Fruit fly (Drosophila melanogaster) whole organism, embryonic: ENCODE data around the gene HUWE1.

ENCODE experiments used
- Antp ChIP-seq: fragments of 200-800 bp; sonication (Bioruptor generic); optimal IDR thresholded peaks from 3 replicates; lab custom pipeline; 2016; ENCODE audit warnings: missing biosample characterization, missing genetic modification characterization
- BtbVII ChIP-seq: fragments of 200-800 bp; sonication (Bioruptor generic); optimal IDR thresholded peaks from 3 replicates; lab custom pipeline; 2017; ENCODE audit warnings: missing biosample characterization, mild to moderate bottlenecking, missing genetic modification characterization
- CG10321 ChIP-seq: fragments of 200-800 bp; sonication (Bioruptor generic); IDR thresholded peaks from 2 replicates; pipeline ENCODE4 v1.3.6; 2022; ENCODE audit warnings: missing biosample characterization, missing genetic modification characterization
- CG11504 ChIP-seq: fragments of 200-800 bp; sonication (Bioruptor generic); optimal IDR thresholded peaks from 3 replicates; lab custom pipeline; 2019; ENCODE audit warnings: missing biosample characterization, mild to moderate bottlenecking, missing genetic modification characterization, moderate library complexity
- CG13424 ChIP-seq: fragments of 200-800 bp; sonication (Bioruptor generic); optimal IDR thresholded peaks from 2 replicates; lab custom pipeline; 2019; ENCODE audit warnings: missing biosample characterization, mild to moderate bottlenecking, missing genetic modification characterization, moderate library complexity
- CG13775 ChIP-seq: fragments of 200-800 bp; sonication (Bioruptor generic); optimal IDR thresholded peaks from 3 replicates; lab custom pipeline; 2017; ENCODE audit warnings: missing biosample characterization, mild to moderate bottlenecking, missing genetic modification characterization
- CG1529 ChIP-seq: fragments of 200-800 bp; sonication (Bioruptor generic); optimal IDR thresholded peaks from 3 replicates; lab custom pipeline; 2018; ENCODE audit warnings: missing biosample characterization, missing genetic modification characterization
- CG15601 ChIP-seq: fragments of 200-800 bp; sonication (Bioruptor generic); optimal IDR thresholded peaks from 3 replicates; lab custom pipeline; 2019; ENCODE audit warnings: missing biosample characterization, mild to moderate bottlenecking, missing genetic modification characterization, moderate library complexity
- CG17385 ChIP-seq: fragments of 200-800 bp; sonication (Bioruptor generic); optimal IDR thresholded peaks from 3 replicates; lab custom pipeline; 2018; ENCODE audit warnings: missing biosample characterization, mild to moderate bottlenecking, missing genetic modification characterization
- CG1792 ChIP-seq: fragments of 200-800 bp; sonication (Bioruptor generic); optimal IDR thresholded peaks from 2 replicates; lab custom pipeline; 2016; ENCODE audit warnings: missing biosample characterization, missing genetic modification characterization
- CG18262 ChIP-seq: fragments of 200-800 bp; optimal IDR thresholded peaks from 3 replicates; lab custom pipeline; 2019; ENCODE audit warnings: missing biosample characterization, mild to moderate bottlenecking, missing genetic modification characterization, moderate library complexity
- CG30431 ChIP-seq: fragments of 200-800 bp; sonication (Bioruptor generic); optimal IDR thresholded peaks from 2 replicates; lab custom pipeline; 2017; ENCODE audit warnings: missing biosample characterization, missing genetic modification characterization
- CG3163 ChIP-seq: fragments of 200-800 bp; sonication (Bioruptor generic); optimal IDR thresholded peaks from 3 replicates; lab custom pipeline; 2016; ENCODE audit warnings: missing biosample characterization, missing genetic modification characterization
- CG33213 ChIP-seq: fragments of 200-800 bp; sonication (Bioruptor generic); optimal IDR thresholded peaks from 3 replicates; lab custom pipeline; 2016; ENCODE audit warnings: missing biosample characterization, missing genetic modification characterization
- CG42726 ChIP-seq: fragments of 200-800 bp; sonication (Bioruptor generic); IDR thresholded peaks from 2 replicates; pipeline ENCODE4 v1.3.6; 2022; ENCODE audit warnings: missing biosample characterization, missing genetic modification characterization; ENCODE audit not compliant: partially characterized antibody
- CG4820 ChIP-seq: fragments of 200-800 bp; sonication (Bioruptor generic); optimal IDR thresholded peaks from 3 replicates; lab custom pipeline; 2016; ENCODE audit warnings: missing biosample characterization, missing genetic modification characterization
- CG7839 ChIP-seq: fragments of 200-800 bp; sonication (Bioruptor generic); optimal IDR thresholded peaks from 3 replicates; lab custom pipeline; 2018; ENCODE audit warnings: missing biosample characterization, mild to moderate bottlenecking, missing genetic modification characterization, moderate library complexity
- CG8478 ChIP-seq: fragments of >200 bp; optimal IDR thresholded peaks from 2 replicates; lab custom pipeline; 2018
- CHES-1-like ChIP-seq: fragments of 200-800 bp; sonication (Bioruptor generic); optimal IDR thresholded peaks from 2 replicates; lab custom pipeline; 2016; ENCODE audit warnings: missing biosample characterization, missing genetic modification characterization
- CoRest ChIP-seq: fragments of 200-800 bp; sonication (Bioruptor generic); optimal IDR thresholded peaks from 3 replicates; lab custom pipeline; 2018; ENCODE audit warnings: missing biosample characterization, mild to moderate bottlenecking, missing genetic modification characterization, moderate library complexity
- D ChIP-seq, 2 experiments: fragments of 200-800 bp in 1 of 2; fragments of >200 bp in 1 of 2; sonication (Bioruptor generic) in 1 of 2; optimal IDR thresholded peaks; 2 replicates in 1 of 2; 3 replicates in 1 of 2; lab custom pipeline; 2017; ENCODE audit warnings: mild to moderate bottlenecking in 1 of 2, missing biosample characterization in 1 of 2, missing genetic modification characterization in 1 of 2, missing genetic modification reagents in 1 of 2
- Hand ChIP-seq: fragments of 200-800 bp; sonication (Bioruptor generic); optimal IDR thresholded peaks from 2 replicates; lab custom pipeline; 2017; ENCODE audit warnings: mild to moderate bottlenecking, missing biosample characterization, missing genetic modification reagents, missing genetic modification characterization
- Hmx ChIP-seq: fragments of 200-800 bp; sonication (Bioruptor generic); optimal IDR thresholded peaks from 2 replicates; lab custom pipeline; 2016; ENCODE audit warnings: missing biosample characterization, missing genetic modification characterization
- Hr3 ChIP-seq: fragments of 200-800 bp; sonication (Bioruptor generic); optimal IDR thresholded peaks from 3 replicates; lab custom pipeline; 2016; ENCODE audit warnings: missing biosample characterization, missing genetic modification characterization
- Hr51 ChIP-seq, 2 experiments: fragments of 200-800 bp; sonication (Bioruptor generic); optimal IDR thresholded peaks; 2 replicates in 1 of 2; 3 replicates in 1 of 2; lab custom pipeline; 2016 to 2018; ENCODE audit warnings: missing biosample characterization in 2 of 2, missing genetic modification characterization in 2 of 2, mild to moderate bottlenecking in 1 of 2, moderate library complexity in 1 of 2
- Max ChIP-seq: fragments of 200-800 bp; sonication (Bioruptor generic); optimal IDR thresholded peaks from 2 replicates; lab custom pipeline; 2016; ENCODE audit warnings: missing biosample characterization, mild to moderate bottlenecking, missing genetic modification characterization
- Nf-YB ChIP-seq: fragments of 200-800 bp; sonication (Bioruptor generic); optimal IDR thresholded peaks from 3 replicates; lab custom pipeline; 2019; ENCODE audit warnings: missing biosample characterization, mild to moderate bottlenecking, missing genetic modification characterization, moderate library complexity
- Oaz ChIP-seq: fragments of 200-800 bp; sonication (Bioruptor generic); IDR thresholded peaks from 2 replicates; pipeline ENCODE4 v1.3.6; 2022; ENCODE audit warnings: missing biosample characterization, missing genetic modification characterization
- Opbp ChIP-seq: fragments of 200-800 bp; sonication (Bioruptor generic); IDR thresholded peaks from 3 replicates; pipeline ENCODE4 v1.3.6; 2022; ENCODE audit warnings: missing biosample characterization, missing genetic modification characterization; ENCODE audit not compliant: partially characterized antibody
- Sox102F ChIP-seq: fragments of 200-800 bp; sonication (Bioruptor generic); optimal IDR thresholded peaks from 2 replicates; lab custom pipeline; 2018; ENCODE audit warnings: missing biosample characterization, mild to moderate bottlenecking, missing genetic modification characterization, moderate library complexity
- Taf1 ChIP-seq: fragments of 200-800 bp; sonication (Bioruptor generic); IDR thresholded peaks from 2 replicates; pipeline ENCODE4 v1.3.6; 2022; ENCODE audit warnings: missing biosample characterization, missing genetic modification characterization
- Xrp1 ChIP-seq: fragments of 200-800 bp; sonication (Bioruptor generic); IDR thresholded peaks from 2 replicates; pipeline ENCODE4 v1.3.6; 2022; ENCODE audit warnings: missing biosample characterization, missing genetic modification characterization
- aop ChIP-seq: fragments of 200-800 bp; sonication (Bioruptor generic); IDR thresholded peaks from 2 replicates; pipeline ENCODE4 v1.3.6; 2022; ENCODE audit warnings: missing biosample characterization, missing genetic modification characterization
- az2 ChIP-seq: fragments of 200-800 bp; sonication (Bioruptor generic); optimal IDR thresholded peaks from 3 replicates; lab custom pipeline; 2016; ENCODE audit warnings: missing biosample characterization, missing genetic modification characterization
- bigmax ChIP-seq: fragments of 200-800 bp; sonication (Bioruptor generic); optimal IDR thresholded peaks from 2 replicates; lab custom pipeline; 2018; ENCODE audit warnings: missing biosample characterization, mild to moderate bottlenecking, missing genetic modification characterization
- cas ChIP-seq: fragments of 200-800 bp; sonication (Bioruptor generic); IDR thresholded peaks from 2 replicates; pipeline ENCODE4 v1.3.6; 2022; ENCODE audit warnings: missing biosample characterization, missing genetic modification characterization
- cwo ChIP-seq: fragments of 200-800 bp; sonication (Bioruptor generic); optimal IDR thresholded peaks from 3 replicates; lab custom pipeline; 2017; ENCODE audit warnings: missing biosample characterization, missing genetic modification characterization, mild to moderate bottlenecking, moderate library complexity, missing genetic modification reagents
- eve ChIP-seq, 2 experiments: fragments of >200 bp; optimal IDR thresholded peaks; 2 replicates each; lab custom pipeline; 2017; ENCODE audit warnings: missing biosample characterization in 2 of 2, missing genetic modification characterization in 2 of 2
- eyg ChIP-seq: fragments of 200-800 bp; sonication (Bioruptor generic); optimal IDR thresholded peaks from 3 replicates; lab custom pipeline; 2016; ENCODE audit warnings: missing biosample characterization, missing genetic modification characterization
- ftz-f1 ChIP-seq: fragments of 200-800 bp; sonication (Bioruptor generic); optimal IDR thresholded peaks from 2 replicates; lab custom pipeline; 2016; ENCODE audit warnings: missing biosample characterization, missing genetic modification characterization
- gcm ChIP-seq: fragments of 200-800 bp; sonication (Bioruptor generic); optimal IDR thresholded peaks from 2 replicates; lab custom pipeline; 2019; ENCODE audit warnings: missing biosample characterization, mild to moderate bottlenecking, missing genetic modification characterization, moderate library complexity
- hth ChIP-seq: fragments of >200 bp; optimal IDR thresholded peaks from 2 replicates; lab custom pipeline; 2017; ENCODE audit warnings: inconsistent platforms
- ken ChIP-seq: fragments of 200-800 bp; sonication (Bioruptor generic); IDR thresholded peaks from 3 replicates; pipeline ENCODE4 v1.3.6; 2022; ENCODE audit warnings: missing biosample characterization, missing genetic modification characterization
- kni ChIP-seq: fragments of 200-800 bp; sonication (Bioruptor generic); optimal IDR thresholded peaks from 3 replicates; lab custom pipeline; 2017; ENCODE audit warnings: mild to moderate bottlenecking, missing biosample characterization, missing genetic modification reagents, missing genetic modification characterization
- luna ChIP-seq: fragments of 200-800 bp; sonication (Bioruptor generic); optimal IDR thresholded peaks from 2 replicates; lab custom pipeline; 2016; ENCODE audit warnings: missing biosample characterization, missing genetic modification characterization
- nau ChIP-seq: fragments of 200-800 bp; sonication (Bioruptor generic); optimal IDR thresholded peaks from 3 replicates; lab custom pipeline; 2017; ENCODE audit warnings: missing biosample characterization, mild to moderate bottlenecking, missing genetic modification characterization, missing genetic modification reagents
- pb ChIP-seq: fragments of 200-800 bp; sonication (Bioruptor generic); optimal IDR thresholded peaks from 3 replicates; lab custom pipeline; 2016; ENCODE audit warnings: missing biosample characterization, missing genetic modification characterization
- pita ChIP-seq: fragments of 200-800 bp; sonication (Bioruptor generic); optimal IDR thresholded peaks from 2 replicates; lab custom pipeline; 2017; ENCODE audit warnings: missing biosample characterization, mild to moderate bottlenecking, missing genetic modification characterization
- repo ChIP-seq: fragments of 200-800 bp; sonication (Bioruptor generic); optimal IDR thresholded peaks from 2 replicates; lab custom pipeline; 2016; ENCODE audit warnings: missing biosample characterization, missing genetic modification characterization
- row ChIP-seq: fragments of 200-800 bp; sonication (Bioruptor generic); IDR thresholded peaks from 3 replicates; pipeline ENCODE4 v1.3.6; 2022; ENCODE audit warnings: missing biosample characterization, missing genetic modification characterization
- sr ChIP-seq: fragments of 200-800 bp; sonication (Bioruptor generic); IDR thresholded peaks from 3 replicates; pipeline ENCODE4 v1.3.6; 2022; ENCODE audit warnings: missing biosample characterization, missing genetic modification characterization

The HUWE1 gene

dm6 chrX:15740288-15740726, 27.9 kb downstream of the HUWE1 start (continued):
- peak; percentile 58 for TF ChIP-seq Oaz (GFP tag; lab: Robert Waterston, UW)
- peak; percentile 29 for TF ChIP-seq CG1792 (GFP tag; lab: Kevin White, UChicago)
- peak; percentile 84 for TF ChIP-seq cwo (GFP tag; lab: Kevin White, UChicago)
- peak; percentile 41 for TF ChIP-seq Hr3 (GFP tag; lab: Kevin White, UChicago)
- TF ChIP-seq Hmx: no peak
- TF ChIP-seq pita (GFP tag; lab: Kevin White, UChicago): no peak
- no peak for TF ChIP-seq luna (GFP tag; lab: Kevin White, UChicago)
- no peak for TF ChIP-seq pb
- peak; percentile 77 for TF ChIP-seq CG13424 (tag; lab: Kevin White, UChicago)
- TF ChIP-seq CG17385 (GFP tag; lab: Kevin White, UChicago): peak; percentile 68
- peak; percentile 71 for TF ChIP-seq CoRest (tag; lab: Kevin White, UChicago)
- no peak for TF ChIP-seq ftz-f1 (GFP tag; lab: Kevin White, UChicago)
- peak; percentile 53 for TF ChIP-seq CG18262 (tag; lab: Kevin White, UChicago)
- TF ChIP-seq CG13775 (GFP tag; lab: Kevin White, UChicago): peak; percentile 48
- TF ChIP-seq CHES-1-like (GFP tag; lab: Kevin White, UChicago): peak; percentile 50
- TF ChIP-seq Antp (GFP tag; lab: Kevin White, UChicago): peak; percentile 44
- peak; percentile 48 for TF ChIP-seq BtbVII (GFP tag; lab: Kevin White, UChicago)
- peak; percentile 28 for TF ChIP-seq CG33213 (GFP tag; lab: Kevin White, UChicago)
- no peak for TF ChIP-seq Opbp (GFP tag; lab: Robert Waterston, UW)
- TF ChIP-seq D (optimal IDR thresholded peaks at IDR 0.05; lab: Kevin White, UChicago): no peak
- TF ChIP-seq D (GFP tag; optimal IDR thresholded peaks at IDR 0.05; lab: Kevin White, UChicago): no peak
- peak; percentile 46; the same call in 1 of the 3 replicates for TF ChIP-seq ken (GFP tag; lab: Robert Waterston, UW)
- TF ChIP-seq eyg (GFP tag; lab: Kevin White, UChicago): no peak
- peak; percentile 41 for TF ChIP-seq CG30431 (GFP tag; lab: Kevin White, UChicago)
- peak; percentile 76 for TF ChIP-seq Hand (GFP tag; lab: Kevin White, UChicago)
- peak; percentile 30 for TF ChIP-seq CG1529
- no peak for TF ChIP-seq Sox102F
- peak; percentile 69 for TF ChIP-seq Taf1 (GFP tag; lab: Robert Waterston, UW)
- no peak for TF ChIP-seq CG42726 (GFP tag; lab: Robert Waterston, UW)
- no peak for TF ChIP-seq CG3163
- TF ChIP-seq aop: no peak
- TF ChIP-seq CG15601 (tag; lab: Kevin White, UChicago): no peak
- TF ChIP-seq gcm: peak; percentile 45
- TF ChIP-seq sr (GFP tag; lab: Robert Waterston, UW): no peak
- no peak for TF ChIP-seq kni
- TF ChIP-seq Xrp1 (GFP tag; lab: Robert Waterston, UW): peak; percentile 68
- peak; percentile 44 for TF ChIP-seq Nf-YB (GFP tag; lab: Kevin White, UChicago)
- TF ChIP-seq az2 (GFP tag; lab: Kevin White, UChicago): peak; percentile 53
- no peak for TF ChIP-seq hth (lab: Kevin White, UChicago)
- TF ChIP-seq CG8478 (lab: Kevin White, UChicago): no peak
- peak; percentile 21 for TF ChIP-seq bigmax (GFP tag; lab: Kevin White, UChicago)
- peak; percentile 74 for TF ChIP-seq CG11504 (tag; lab: Kevin White, UChicago)
- peak; percentile 77 for TF ChIP-seq CG7839
- TF ChIP-seq row (GFP tag; lab: Robert Waterston, UW): peak; percentile 90
- no peak for TF ChIP-seq nau
- TF ChIP-seq Hr51 (GFP tag; optimal IDR thresholded peaks at IDR 0.05; lab: Kevin White, UChicago): peak; percentile 46 to 72
- peak; percentile 73 for TF ChIP-seq cas (GFP tag; lab: Robert Waterston, UW)
- TF ChIP-seq CG4820 (GFP tag; lab: Kevin White, UChicago): peak; percentile 21
- TF ChIP-seq eve (GFP tag; optimal IDR thresholded peaks at IDR 0.05; lab: Kevin White, UChicago): no peak
- peak; percentile 20 for TF ChIP-seq Max
- no peak for TF ChIP-seq repo
- 0 out of 2 replicates have a peak, but pooled peaks have one; percentile 29 for TF ChIP-seq CG10321 (GFP tag; lab: Robert Waterston, UW)
